Worm (Caenorhabditis elegans) whole organism, L4 larva: ENCODE measurements around the gene set-15.

Experiments
- ama-1 ChIP-seq: fragments of 150-350 bp; optimal IDR thresholded peaks from 2 replicates; lab custom pipeline; 2014; ENCODE audit warnings: inconsistent platforms, mixed read lengths
- dve-1 ChIP-seq: sonication (generic microtip); optimal IDR thresholded peaks from 2 replicates; lab custom pipeline; 2017; ENCODE audit warnings: antibody characterized with exemption, mild to moderate bottlenecking, missing genetic modification characterization, missing compliant biosample characterization; ENCODE audit not compliant: insufficient read depth
- lin-29 ChIP-seq: fragments of 200-800 bp; sonication (Bioruptor generic); IDR thresholded peaks from 2 replicates; pipeline ENCODE4 v1.3.6; 2022; ENCODE audit warnings: missing genetic modification reagents, missing genetic modification characterization, missing compliant biosample characterization
- madf-5 ChIP-seq, 2 experiments: fragments of 200-800 bp; sonication (Bioruptor generic); IDR thresholded peaks; 2 replicates each; pipeline ENCODE4 v1.3.6; 2022; ENCODE audit warnings: missing compliant biosample characterization in 2 of 2, missing genetic modification characterization in 2 of 2
- nhr-10 ChIP-seq: fragments of 150-350 bp; optimal IDR thresholded peaks from 2 replicates; lab custom pipeline; 2014; ENCODE audit warnings: missing biosample characterization, missing genetic modification characterization
- nhr-48 ChIP-seq: sonication (generic microtip); optimal IDR thresholded peaks from 2 replicates; lab custom pipeline; 2016; ENCODE audit warnings: mild to moderate bottlenecking, missing genetic modification characterization, missing compliant biosample characterization
- unc-130 ChIP-seq: sonication (generic microtip); optimal IDR thresholded peaks from 2 replicates; lab custom pipeline; 2016; ENCODE audit warnings: missing genetic modification reagents, missing genetic modification characterization, missing compliant biosample characterization

ce11 chrIV:4760378-4761084 lies 19.5 kb downstream of the set-15 start, which contains the start of the genes memi-1 and cyp-31A3:
- TF ChIP-seq dve-1 (tag; lab: Kevin White, UChicago) (no peak), ama-1 (lab: Kevin White, UChicago) (no peak), madf-5 (GFP tag; IDR thresholded peaks at IDR 0.05; lab: Robert Waterston, UW) (no peak), unc-130 (GFP tag; lab: Kevin White, UChicago) (peak; percentile 2), lin-29 (GFP tag; lab: Robert Waterston, UW) (no peak), nhr-48 (tag; lab: Kevin White, UChicago) (no peak), nhr-10 (tag; lab: Kevin White, UChicago) (no peak)
